Fruit fly (Drosophila melanogaster): ENCODE data around the gene Sol1.

Sol1 gene

dm6 chr3R:12365887-12366286 lies 20.2 kb upstream of the Sol1 start:
- TF ChIP-seq sage (GFP tag; optimal IDR thresholded peaks at IDR 0.05) (no peak), br (GFP tag; optimal IDR thresholded peaks at IDR 0.05) (no peak), Hr83 (GFP tag; optimal IDR thresholded peaks at IDR 0.05; ENCODE audit: poor library complexity, severe bottlenecking) (no peak), usp (GFP tag; optimal IDR thresholded peaks at IDR 0.05) (no peak), CG32264 (GFP tag; optimal IDR thresholded peaks at IDR 0.05) (no peak), Myc (optimal IDR thresholded peaks at IDR 0.05) (no peak), ey (GFP tag; optimal IDR thresholded peaks at IDR 0.05) (no peak), Jra (GFP tag; optimal IDR thresholded peaks at IDR 0.05) (no peak), Rel (GFP tag; optimal IDR thresholded peaks at IDR 0.05) (no peak), Rel (tag; optimal IDR thresholded peaks at IDR 0.05) (no peak), Dif (GFP tag; optimal IDR thresholded peaks at IDR 0.05; ENCODE audit: partially characterized antibody) (no peak), Hnf4 (GFP tag; optimal IDR thresholded peaks at IDR 0.05) (no peak)

DNA sequence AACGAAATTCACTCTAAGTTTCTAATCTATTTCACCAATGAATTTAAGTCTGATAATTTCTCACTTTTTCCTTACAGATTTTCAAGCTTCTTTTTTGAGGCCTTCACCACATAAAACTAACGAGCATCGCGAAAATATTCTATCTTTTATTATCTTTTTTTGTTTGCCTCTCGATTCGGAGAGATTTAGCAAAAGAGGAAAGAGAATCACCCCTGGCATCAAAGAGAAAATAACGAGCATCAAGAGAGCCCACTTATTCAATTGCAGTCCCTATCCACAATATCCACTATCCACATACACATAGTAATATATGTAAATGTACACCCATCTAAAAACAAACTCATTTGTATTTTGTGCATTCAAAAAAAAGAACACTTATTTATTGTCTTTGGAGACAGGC lies 18.6 kb upstream of the Sol1 start, which contains the start of gene GstD9:
GstD9 (minus strand) TSS at position 101 of the 400 bp plus-strand sequence.
- TF ChIP-seq Jra (GFP tag; optimal IDR thresholded peaks at IDR 0.05) (no peak), GATAd (GFP tag; optimal IDR thresholded peaks at IDR 0.05) (no peak), foxo (GFP tag; optimal IDR thresholded peaks at IDR 0.05) (no peak), Vsx2 (GFP tag; optimal IDR thresholded peaks at IDR 0.05; ENCODE audit: partially characterized antibody) (no peak), brk (GFP tag; optimal IDR thresholded peaks at IDR 0.05) (no peak), psq (GFP tag; optimal IDR thresholded peaks at IDR 0.05) (no peak), Rel (GFP tag; optimal IDR thresholded peaks at IDR 0.05) (no peak), Rel (tag; optimal IDR thresholded peaks at IDR 0.05) (no peak)

DNA sequence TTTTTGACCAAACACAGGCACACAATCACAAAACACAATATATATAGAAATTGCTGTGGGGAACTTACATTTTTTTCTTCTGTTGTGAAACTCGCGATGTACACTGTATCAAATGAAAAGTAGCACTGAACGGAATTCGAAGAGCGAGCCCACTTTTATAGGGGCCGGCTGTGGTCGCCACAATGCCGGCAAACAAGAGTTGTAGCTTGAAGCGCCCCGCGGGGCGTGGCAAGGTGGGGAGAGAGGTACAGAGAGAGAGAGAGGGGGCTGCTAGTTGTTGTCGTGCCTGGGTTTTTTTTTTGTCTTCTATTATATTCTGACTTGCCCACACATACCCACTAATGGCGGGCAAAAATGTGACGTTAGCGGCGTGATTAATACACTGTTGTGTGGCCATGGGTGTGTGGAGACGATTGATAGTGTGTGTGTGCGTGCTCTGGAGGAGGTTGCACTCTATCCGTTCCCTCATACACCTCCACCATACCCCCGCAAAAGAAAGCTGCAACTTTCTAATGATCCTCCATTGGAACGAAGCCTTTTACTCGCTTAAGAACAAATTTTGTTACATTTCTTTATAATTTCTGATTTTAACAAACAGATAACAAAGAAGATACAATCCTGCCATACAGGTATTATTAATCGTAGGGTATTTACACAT lies 16.8 kb upstream of the Sol1 start, which contains the start of gene GstD1:
GstD1 (minus strand) TSS at position 134 of the 658 bp plus-strand sequence.
- peak; percentile 65 for TF ChIP-seq OdsH (GFP tag; optimal IDR thresholded peaks at IDR 0.05)
- TF ChIP-seq dl (GFP tag; optimal IDR thresholded peaks at IDR 0.05; ENCODE audit: insufficient read depth in 1 of 2, partially characterized antibody in 2 of 2), result peak; percentile 3 to 20
- TF ChIP-seq Dif (GFP tag; optimal IDR thresholded peaks at IDR 0.05; ENCODE audit: partially characterized antibody), result peak; percentile 81
- no peak for TF ChIP-seq Mio (GFP tag; optimal IDR thresholded peaks at IDR 0.05)
- TF ChIP-seq lola (GFP tag; optimal IDR thresholded peaks at IDR 0.05), result no peak
- TF ChIP-seq Sp1 (GFP tag; optimal IDR thresholded peaks at IDR 0.05), result peak; percentile 32
- peak; percentile 68 for TF ChIP-seq dmrt93B (GFP tag; optimal IDR thresholded peaks at IDR 0.05)
- peak; percentile 78 for TF ChIP-seq h (GFP tag; optimal IDR thresholded peaks at IDR 0.05)
- peak; percentile 47 for TF ChIP-seq Vsx2 (GFP tag; optimal IDR thresholded peaks at IDR 0.05; ENCODE audit: partially characterized antibody)
- no peak for TF ChIP-seq usp (GFP tag; optimal IDR thresholded peaks at IDR 0.05)
- peak; percentile 83 for TF ChIP-seq jim (GFP tag; optimal IDR thresholded peaks at IDR 0.05)
- no peak for TF ChIP-seq brk (GFP tag; optimal IDR thresholded peaks at IDR 0.05)
- TF ChIP-seq Hr78 (GFP tag; optimal IDR thresholded peaks at IDR 0.05), result no peak
- TF ChIP-seq Abd-B (GFP tag; optimal IDR thresholded peaks at IDR 0.05), result no peak
- TF ChIP-seq GATAd (GFP tag; optimal IDR thresholded peaks at IDR 0.05), result no peak
- peak; percentile 37 for TF ChIP-seq Hnf4 (GFP tag; optimal IDR thresholded peaks at IDR 0.05)
- TF ChIP-seq Myc (optimal IDR thresholded peaks at IDR 0.05), result no peak
- no peak for TF ChIP-seq CrebA (GFP tag; optimal IDR thresholded peaks at IDR 0.05; ENCODE audit: borderline replicate concordance)
- peak; percentile 82 for TF ChIP-seq woc (GFP tag; optimal IDR thresholded peaks at IDR 0.05)
- TF ChIP-seq Dfd (GFP tag; optimal IDR thresholded peaks at IDR 0.05), result no peak
- TF ChIP-seq fru (GFP tag; optimal IDR thresholded peaks at IDR 0.05), result peak; percentile 81
- TF ChIP-seq N (GFP tag; optimal IDR thresholded peaks at IDR 0.05), result no peak
- TF ChIP-seq Rel (GFP tag; optimal IDR thresholded peaks at IDR 0.05), result no peak
- peak; percentile 85 for TF ChIP-seq Rel (tag; optimal IDR thresholded peaks at IDR 0.05)
- TF ChIP-seq br (GFP tag; optimal IDR thresholded peaks at IDR 0.05), result peak; percentile 66
- peak; percentile 61 for TF ChIP-seq Jra (GFP tag; optimal IDR thresholded peaks at IDR 0.05)
- peak; percentile 33 for TF ChIP-seq rgr (GFP tag; optimal IDR thresholded peaks at IDR 0.05)
- peak; percentile 65 for TF ChIP-seq HLH106 (tag; optimal IDR thresholded peaks at IDR 0.05)
- TF ChIP-seq foxo (GFP tag; optimal IDR thresholded peaks at IDR 0.05), result peak in 1 of 2 experiments; percentile 71
- TF ChIP-seq sv (GFP tag; optimal IDR thresholded peaks at IDR 0.05), result peak; percentile 34
- TF ChIP-seq CG32264 (GFP tag; optimal IDR thresholded peaks at IDR 0.05), result no peak
- no peak for TF ChIP-seq pan (optimal IDR thresholded peaks at IDR 0.05)
- no peak for TF ChIP-seq sage (GFP tag; optimal IDR thresholded peaks at IDR 0.05)
- peak; percentile 77 for TF ChIP-seq ey (GFP tag; optimal IDR thresholded peaks at IDR 0.05)
- no peak for TF ChIP-seq tai (GFP tag; optimal IDR thresholded peaks at IDR 0.05)
- TF ChIP-seq CG9705 (GFP tag; optimal IDR thresholded peaks at IDR 0.05), result no peak
- peak; percentile 51 for TF ChIP-seq psq (GFP tag; optimal IDR thresholded peaks at IDR 0.05)
- peak; percentile 55 for TF ChIP-seq Hr83 (GFP tag; optimal IDR thresholded peaks at IDR 0.05; ENCODE audit: poor library complexity, severe bottlenecking)
- TF ChIP-seq dsf (GFP tag; optimal IDR thresholded peaks at IDR 0.05; ENCODE audit: borderline replicate concordance), result no peak
